Worm (Caenorhabditis elegans) whole organism, mixed stage, embryonic: Measurements from ENCODE around the gene gst-44.

Source experiments
- drap-1 ChIP-seq: fragments of 200-800 bp; sonication (Bioruptor generic); optimal IDR thresholded peaks from 3 replicates; lab custom pipeline; 2018; ENCODE audit warnings: mild to moderate bottlenecking, missing genetic modification characterization, missing compliant biosample characterization
- lin-13 ChIP-seq: fragments of 150-350 bp; optimal IDR thresholded peaks from 2 replicates; lab custom pipeline; 2014; ENCODE audit warnings: missing biosample characterization, missing genetic modification characterization
- mep-1 ChIP-seq: fragments of 150-350 bp; optimal IDR thresholded peaks from 2 replicates; lab custom pipeline; 2017; ENCODE audit warnings: missing biosample characterization, missing genetic modification reagents, missing genetic modification characterization, inconsistent platforms
- nhr-237 ChIP-seq: fragments of 150-350 bp; optimal IDR thresholded peaks from 2 replicates; lab custom pipeline; 2014; ENCODE audit warnings: missing biosample characterization, missing genetic modification characterization
- nhr-28 ChIP-seq: fragments of 150-350 bp; optimal IDR thresholded peaks from 2 replicates; lab custom pipeline; 2014; ENCODE audit warnings: missing biosample characterization, missing genetic modification characterization
- snpc-4 ChIP-seq: fragments of 150-350 bp; optimal IDR thresholded peaks from 2 replicates; lab custom pipeline; 2014; ENCODE audit warnings: missing biosample characterization, missing genetic modification characterization
- unc-39 ChIP-seq: fragments of 150-350 bp; optimal IDR thresholded peaks from 2 replicates; lab custom pipeline; 2014; ENCODE audit warnings: missing biosample characterization, missing genetic modification characterization
- unc-62 ChIP-seq: fragments of 150-350 bp; optimal IDR thresholded peaks from 2 replicates; lab custom pipeline; 2014; ENCODE audit warnings: missing biosample characterization, missing genetic modification reagents, missing genetic modification characterization

- no peak for TF ChIP-seq nhr-28
- TF ChIP-seq unc-62 (GFP tag; lab: Kevin White, UChicago): no peak
- TF ChIP-seq nhr-237 (tag; lab: Kevin White, UChicago): no peak
- no peak for TF ChIP-seq snpc-4
- TF ChIP-seq mep-1 (tag; lab: Kevin White, UChicago): no peak
- no peak for TF ChIP-seq unc-39 (tag; lab: Kevin White, UChicago)
- no peak for TF ChIP-seq drap-1
- no peak for TF ChIP-seq lin-13 (tag; lab: Kevin White, UChicago)
These were observed 5.0 kb downstream of the gst-44 start, which contains the start of gene F13A7.12 for ce11 chrV:16395739-16396138.
